Fruit fly (Drosophila melanogaster) whole organism, embryonic: Measurements from ENCODE around the gene CG46270.
A peak's percentile ranks its signal among the peaks of the same experiment; 100 is the strongest.

Experiments
- CG13775 ChIP-seq: fragments of 200-800 bp; sonication (Bioruptor generic); optimal IDR thresholded peaks from 3 replicates; lab custom pipeline; 2017; ENCODE audit warnings: missing biosample characterization, mild to moderate bottlenecking, missing genetic modification characterization
- CG14860 ChIP-seq: fragments of 200-800 bp; sonication (Bioruptor generic); IDR thresholded peaks from 3 replicates; pipeline ENCODE4 v1.3.6; 2022; ENCODE audit warnings: missing biosample characterization, missing genetic modification characterization; ENCODE audit not compliant: partially characterized antibody
- CG1603 ChIP-seq: fragments of 200-800 bp; sonication (Bioruptor generic); optimal IDR thresholded peaks from 2 replicates; lab custom pipeline; 2019; ENCODE audit warnings: missing biosample characterization, mild to moderate bottlenecking, missing genetic modification characterization, moderate library complexity
- CG1647 ChIP-seq: fragments of 200-800 bp; sonication (Bioruptor generic); optimal IDR thresholded peaks from 3 replicates; lab custom pipeline; 2016; ENCODE audit warnings: missing biosample characterization, missing genetic modification characterization
- CG17361 ChIP-seq: fragments of 200-800 bp; sonication (Bioruptor generic); IDR thresholded peaks from 3 replicates; pipeline ENCODE4 v1.3.6; 2022; ENCODE audit warnings: missing biosample characterization, missing genetic modification characterization
- CG17385 ChIP-seq: fragments of 200-800 bp; sonication (Bioruptor generic); optimal IDR thresholded peaks from 3 replicates; lab custom pipeline; 2018; ENCODE audit warnings: missing biosample characterization, mild to moderate bottlenecking, missing genetic modification characterization
- CG31388 ChIP-seq: fragments of 200-800 bp; sonication (Bioruptor generic); optimal IDR thresholded peaks from 2 replicates; lab custom pipeline; 2016; ENCODE audit warnings: missing biosample characterization, missing genetic modification characterization
- CG34224 ChIP-seq: fragments of 200-800 bp; sonication (Bioruptor generic); IDR thresholded peaks from 3 replicates; pipeline ENCODE4 v1.3.6; 2022; ENCODE audit warnings: missing biosample characterization, missing genetic modification characterization; ENCODE audit not compliant: partially characterized antibody
- CG3726 ChIP-seq: fragments of 200-800 bp; sonication (Bioruptor generic); IDR thresholded peaks from 3 replicates; pipeline ENCODE4, ENCODE4 v1.3.6; 2022; ENCODE audit warnings: missing biosample characterization, missing genetic modification characterization
- CG42726 ChIP-seq: fragments of 200-800 bp; sonication (Bioruptor generic); IDR thresholded peaks from 2 replicates; pipeline ENCODE4 v1.3.6; 2022; ENCODE audit warnings: missing biosample characterization, missing genetic modification characterization; ENCODE audit not compliant: partially characterized antibody
- CG7357 ChIP-seq: fragments of 200-800 bp; sonication (Bioruptor generic); IDR thresholded peaks from 3 replicates; pipeline ENCODE4 v1.3.6; 2022; ENCODE audit warnings: missing biosample characterization, missing genetic modification characterization
- CG8290 ChIP-seq, 3 experiments: fragments of 200-800 bp; sonication (Bioruptor generic); optimal IDR thresholded peaks; 2 replicates each; lab custom pipeline; 2016 to 2019; ENCODE audit warnings: missing biosample characterization in 3 of 3, missing genetic modification characterization in 3 of 3, mild to moderate bottlenecking in 2 of 3, moderate library complexity in 1 of 3
- CG9437 ChIP-seq: fragments of 200-800 bp; sonication (Bioruptor generic); optimal IDR thresholded peaks from 2 replicates; lab custom pipeline; 2018; ENCODE audit warnings: missing biosample characterization, mild to moderate bottlenecking, missing genetic modification characterization
- CG9727 ChIP-seq: fragments of 200-800 bp; sonication (Bioruptor generic); optimal IDR thresholded peaks from 3 replicates; lab custom pipeline; 2017; ENCODE audit warnings: missing biosample characterization, mild to moderate bottlenecking, missing genetic modification characterization
- Dad ChIP-seq: fragments of 200-800 bp; sonication (Bioruptor generic); optimal IDR thresholded peaks from 3 replicates; lab custom pipeline; 2016; ENCODE audit warnings: missing biosample characterization, missing genetic modification characterization
- Dfd ChIP-seq, 2 experiments: fragments of >200 bp; optimal IDR thresholded peaks; 2 replicates each; lab custom pipeline; 2017; ENCODE audit warnings: missing biosample characterization in 2 of 2, missing genetic modification characterization in 2 of 2
- Med ChIP-seq: fragments of 200-800 bp; sonication (Bioruptor generic); peaks from one replicate; lab custom pipeline; 2016; ENCODE audit warnings: missing biosample characterization, missing genetic modification characterization, mild to moderate bottlenecking, inconsistent platforms, moderate library complexity
- Nf-YB ChIP-seq: fragments of 200-800 bp; sonication (Bioruptor generic); optimal IDR thresholded peaks from 3 replicates; lab custom pipeline; 2019; ENCODE audit warnings: missing biosample characterization, mild to moderate bottlenecking, missing genetic modification characterization, moderate library complexity
- Sin3A ChIP-seq: fragments of >200 bp; optimal IDR thresholded peaks from 2 replicates; lab custom pipeline; 2018
- Sry-δ ChIP-seq: fragments of 200-800 bp; sonication (Bioruptor generic); optimal IDR thresholded peaks from 2 replicates; lab custom pipeline; 2016; ENCODE audit warnings: missing biosample characterization, missing genetic modification characterization
- Ssrp ChIP-seq: fragments of 200-800 bp; sonication (Bioruptor generic); optimal IDR thresholded peaks from 2 replicates; lab custom pipeline; 2018; ENCODE audit warnings: missing biosample characterization, mild to moderate bottlenecking, missing genetic modification characterization, moderate library complexity
- chinmo ChIP-seq: fragments of 200-800 bp; sonication (Bioruptor generic); IDR thresholded peaks from 4 replicates; pipeline ENCODE4 v1.3.6; 2022; ENCODE audit warnings: missing biosample characterization, missing genetic modification characterization; ENCODE audit not compliant: partially characterized antibody
- cwo ChIP-seq: fragments of 200-800 bp; sonication (Bioruptor generic); optimal IDR thresholded peaks from 3 replicates; lab custom pipeline; 2017; ENCODE audit warnings: missing biosample characterization, missing genetic modification characterization, mild to moderate bottlenecking, moderate library complexity, missing genetic modification reagents
- dimm ChIP-seq: fragments of 200-800 bp; sonication (Bioruptor generic); IDR thresholded peaks from 2 replicates; pipeline ENCODE4 v1.3.6; 2022; ENCODE audit warnings: missing biosample characterization, missing genetic modification characterization
- hbn ChIP-seq: fragments of 200-800 bp; sonication (Bioruptor generic); IDR thresholded peaks from 2 replicates; pipeline ENCODE4 v1.3.6; 2022; ENCODE audit warnings: missing biosample characterization, missing genetic modification characterization; ENCODE audit not compliant: partially characterized antibody
- her ChIP-seq: fragments of 200-800 bp; sonication (Bioruptor generic); optimal IDR thresholded peaks from 2 replicates; lab custom pipeline; 2016; ENCODE audit warnings: missing biosample characterization, missing genetic modification characterization
- kay ChIP-seq: fragments of 200-800 bp; sonication (Bioruptor generic); optimal IDR thresholded peaks from 2 replicates; lab custom pipeline; 2016; ENCODE audit warnings: missing biosample characterization, missing genetic modification characterization
- lbe ChIP-seq: fragments of 200-800 bp; sonication (Bioruptor generic); optimal IDR thresholded peaks from 2 replicates; lab custom pipeline; 2016; ENCODE audit warnings: missing biosample characterization, mild to moderate bottlenecking, missing genetic modification characterization
- mam ChIP-seq: fragments of 200-800 bp; sonication (Bioruptor generic); optimal IDR thresholded peaks from 3 replicates; lab custom pipeline; 2016; ENCODE audit warnings: missing biosample characterization, missing genetic modification characterization
- nom ChIP-seq: fragments of 200-800 bp; sonication (Bioruptor generic); optimal IDR thresholded peaks from 2 replicates; lab custom pipeline; 2017; ENCODE audit warnings: missing biosample characterization, missing genetic modification characterization, mild to moderate bottlenecking, moderate library complexity, missing genetic modification reagents
- prd ChIP-seq, 3 experiments: fragments of >200 bp in 2 of 3; fragments of 200-800 bp in 1 of 3; sonication (Bioruptor generic) in 1 of 3; optimal IDR thresholded peaks in 2 of 3; IDR thresholded peaks in 1 of 3; 2 replicates in 2 of 3; 3 replicates in 1 of 3; pipeline versions ENCODE4 v1.3.6 to Lab custom; 2017 to 2022; ENCODE audit warnings: missing biosample characterization in 1 of 3, missing genetic modification characterization in 1 of 3
- pum ChIP-seq: fragments of 200-800 bp; sonication (Bioruptor generic); optimal IDR thresholded peaks from 2 replicates; lab custom pipeline; 2016; ENCODE audit warnings: missing biosample characterization, missing genetic modification characterization
- seq ChIP-seq: fragments of 200-800 bp; sonication (Bioruptor generic); IDR thresholded peaks from 2 replicates; pipeline ENCODE4 v1.3.6; 2022; ENCODE audit warnings: missing biosample characterization, missing genetic modification characterization
- so ChIP-seq: fragments of 200-800 bp; sonication (Bioruptor generic); IDR thresholded peaks from 3 replicates; pipeline ENCODE4 v1.3.6; 2022; ENCODE audit warnings: missing biosample characterization, missing genetic modification characterization
- tna ChIP-seq: fragments of 200-800 bp; sonication (Bioruptor generic); IDR thresholded peaks from 2 replicates; pipeline ENCODE4 v1.3.6; 2022; ENCODE audit warnings: missing biosample characterization, missing genetic modification characterization; ENCODE audit not compliant: partially characterized antibody

CG46270 gene

DNA sequence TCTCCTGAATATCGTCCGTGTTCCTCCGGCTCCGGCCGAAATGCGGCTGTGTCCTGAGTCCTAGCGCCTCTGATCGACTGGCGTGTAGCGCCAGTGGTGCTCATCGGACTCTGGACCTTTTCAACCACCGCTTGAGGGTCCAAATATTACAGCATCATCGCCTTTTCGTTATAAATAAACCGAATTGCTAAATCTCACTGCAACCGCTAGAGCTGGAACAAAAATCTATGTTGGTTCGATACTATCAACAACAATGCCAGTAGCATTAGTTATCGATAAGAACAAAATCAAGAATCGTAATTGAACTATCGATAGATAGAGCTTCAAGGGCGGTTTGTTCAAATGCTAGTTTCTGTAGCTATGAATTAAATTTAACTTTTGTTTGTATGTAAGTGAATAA is 21.2 kb downstream of the CG46270 start, which contains the start of gene CG6325 (continued):
- peak; percentile 16 for TF ChIP-seq lbe
- peak; percentile 99 for TF ChIP-seq CG14860 (GFP tag; lab: Robert Waterston, UW)
- TF ChIP-seq tna: peak; percentile 99
- peak; percentile 97 for TF ChIP-seq Sry-δ (GFP tag; lab: Kevin White, UChicago)
- peak; percentile 10 for TF ChIP-seq Sin3A (lab: Kevin White, UChicago)

DNA sequence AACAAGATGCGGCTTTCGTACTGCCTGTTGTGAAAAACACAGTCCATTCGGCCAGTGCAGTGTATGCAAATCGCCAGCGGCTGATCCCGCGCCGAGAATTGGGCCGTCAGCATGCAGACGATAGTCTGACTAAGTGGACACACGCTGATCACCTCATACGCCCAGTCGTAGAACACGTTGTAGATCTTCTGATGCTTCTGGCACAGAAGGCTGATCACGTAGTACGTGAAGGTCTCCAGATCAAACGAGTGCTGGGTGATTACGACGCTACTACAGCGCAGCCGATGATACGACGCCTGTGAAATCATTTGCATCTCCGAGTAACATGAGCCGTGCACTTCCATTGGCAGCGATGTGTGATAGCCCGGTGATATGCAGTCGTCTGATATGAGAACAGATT is 24.3 kb downstream of the CG46270 start:
- TF ChIP-seq CG1647 (GFP tag; lab: Kevin White, UChicago) (no peak), Nf-YB (GFP tag; lab: Kevin White, UChicago) (no peak), CG9437 (GFP tag; lab: Kevin White, UChicago) (no peak), pum (GFP tag; lab: Kevin White, UChicago) (no peak), CG17385 (GFP tag; lab: Kevin White, UChicago) (no peak), CG1603 (tag; lab: Kevin White, UChicago) (no peak), Ssrp (no peak), mam (GFP tag; lab: Kevin White, UChicago) (no peak)
- TF ChIP-seq, all 482 proteins: peak for 0

DNA sequence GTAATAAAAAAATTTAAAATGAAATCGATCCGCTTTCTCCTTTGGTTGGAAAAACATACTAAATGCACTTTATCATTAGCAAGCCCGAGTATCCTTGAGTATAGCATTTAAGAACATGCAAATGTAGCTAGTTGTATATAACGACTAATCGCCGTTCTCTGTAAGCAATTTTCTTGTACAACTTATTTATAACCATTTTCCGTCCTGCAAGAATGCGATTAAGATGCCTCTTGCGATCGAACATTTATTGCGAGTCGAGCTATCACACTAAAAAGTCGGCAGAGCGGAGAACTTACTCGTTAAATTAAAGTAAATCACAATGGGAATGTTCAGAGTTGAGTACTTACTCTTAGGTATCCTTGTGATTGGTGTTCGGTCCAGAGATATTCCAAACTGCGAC is 27.5 kb downstream of the CG46270 start, which contains the start of gene mthl11:
TSS of gene mthl11 (plus strand) at position 301 of the 400 bp plus-strand sequence.
- TF ChIP-seq CG7357: no peak
- TF ChIP-seq kay (GFP tag; lab: Kevin White, UChicago): no peak
- TF ChIP-seq seq (GFP tag; lab: Robert Waterston, UW): no peak
- TF ChIP-seq CG3726: no peak
- no peak for TF ChIP-seq Dfd (GFP tag; optimal IDR thresholded peaks at IDR 0.05; lab: Kevin White, UChicago)
- no peak for TF ChIP-seq CG42726 (GFP tag; lab: Robert Waterston, UW)
- TF ChIP-seq hbn (GFP tag; lab: Robert Waterston, UW): no peak
- no peak for TF ChIP-seq CG13775 (GFP tag; lab: Kevin White, UChicago)

DNA sequence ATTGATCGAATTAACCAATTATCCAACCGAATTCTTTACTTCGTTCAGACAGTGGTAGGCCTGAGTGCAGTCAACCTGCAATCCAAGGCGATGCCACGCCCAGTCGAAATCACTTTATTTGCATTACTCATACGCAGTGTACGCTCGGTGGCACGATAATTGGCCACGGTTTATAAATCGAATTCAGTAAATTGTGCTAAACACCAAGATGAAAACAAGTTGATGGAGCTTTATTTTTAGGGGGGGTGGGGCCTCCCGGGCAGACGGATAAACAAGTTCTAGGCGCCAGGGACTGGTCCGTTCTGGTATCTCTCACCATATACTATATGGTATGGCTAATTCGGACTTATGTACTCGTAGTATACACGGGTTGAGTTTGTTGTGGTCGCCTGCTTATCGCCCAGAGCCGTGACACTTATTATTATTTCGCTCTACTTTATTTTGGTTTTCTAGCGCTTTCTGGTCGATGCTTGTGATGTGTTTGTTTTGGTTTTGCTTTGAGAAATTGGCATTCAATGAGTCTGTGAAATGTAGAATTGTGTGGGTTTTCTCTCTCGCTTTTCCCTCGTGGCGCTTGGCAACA is 32.9 kb downstream of the CG46270 start:
- TF ChIP-seq prd (optimal IDR thresholded peaks at IDR 0.05; lab: Kevin White, UChicago) (no peak), prd (GFP tag; IDR thresholded peaks at IDR 0.05; lab: Robert Waterston, UW) (no peak), CG17361 (GFP tag; lab: Robert Waterston, UW) (no peak), her (GFP tag; lab: Kevin White, UChicago) (no peak), so (GFP tag; lab: Robert Waterston, UW) (no peak), CG8290 (GFP tag; optimal IDR thresholded peaks at IDR 0.05; lab: Kevin White, UChicago) (no peak), CG8290 (tag; optimal IDR thresholded peaks at IDR 0.05; lab: Kevin White, UChicago) (no peak), nom (GFP tag; lab: Kevin White, UChicago) (peak; percentile 6), CG34224 (GFP tag; lab: Robert Waterston, UW) (peak; percentile 12; the same call in 1 of the 3 replicates), chinmo (GFP tag; lab: Robert Waterston, UW) (peak; percentile 60; the same call in 2 of the 4 replicates), dimm (GFP tag; lab: Robert Waterston, UW) (0 out of 2 replicates have a peak, but pooled peaks have one; percentile 2), Med (peak; percentile 72), Dad (GFP tag; lab: Kevin White, UChicago) (no peak), cwo (GFP tag; lab: Kevin White, UChicago) (peak; percentile 91), CG9727 (GFP tag; lab: Kevin White, UChicago) (no peak), CG31388 (GFP tag; lab: Kevin White, UChicago) (no peak)
